Worm (Caenorhabditis elegans) whole organism, early embryonic: Measurements from ENCODE around the gene cyn-9.

Source experiments
- B0310.2 ChIP-seq: sonication (generic microtip); optimal IDR thresholded peaks from 2 replicates; lab custom pipeline; 2016; ENCODE audit warnings: mild to moderate bottlenecking, missing genetic modification characterization, missing compliant biosample characterization
- F13C5.2 ChIP-seq: sonication (generic microtip); optimal IDR thresholded peaks from 2 replicates; lab custom pipeline; 2017; ENCODE audit warnings: mild to moderate bottlenecking, missing genetic modification characterization, inconsistent platforms, missing compliant biosample characterization
- aly-1 ChIP-seq: sonication (generic microtip); optimal IDR thresholded peaks from 2 replicates; lab custom pipeline; 2016; ENCODE audit warnings: missing genetic modification characterization, missing compliant biosample characterization
- ama-1 ChIP-seq: fragments of 150-350 bp; optimal IDR thresholded peaks from 2 replicates; lab custom pipeline; 2014
- ceh-13 ChIP-seq: fragments of 200-800 bp; sonication (Bioruptor generic); optimal IDR thresholded peaks from 2 replicates; lab custom pipeline; 2018; ENCODE audit warnings: mild to moderate bottlenecking, missing genetic modification characterization, missing compliant biosample characterization
- ceh-36 ChIP-seq: sonication (generic microtip); optimal IDR thresholded peaks from 2 replicates; lab custom pipeline; 2016; ENCODE audit warnings: missing genetic modification characterization, inconsistent platforms, missing compliant biosample characterization
- ets-7 ChIP-seq: sonication (generic microtip); optimal IDR thresholded peaks from 2 replicates; lab custom pipeline; 2016; ENCODE audit warnings: missing genotype, missing genetic modification characterization, missing compliant biosample characterization
- flt-1 ChIP-seq: fragments of 200-800 bp; sonication (Bioruptor generic); IDR thresholded peaks from 2 replicates; pipeline ENCODE4 v1.3.6; 2022; ENCODE audit warnings: missing genetic modification characterization, missing compliant biosample characterization
- hmbx-1 ChIP-seq: sonication (generic microtip); optimal IDR thresholded peaks from 2 replicates; lab custom pipeline; 2016; ENCODE audit warnings: mild to moderate bottlenecking, missing genetic modification characterization, missing compliant biosample characterization
- hmg-4 ChIP-seq: fragments of 200-800 bp; sonication (Bioruptor generic); optimal IDR thresholded peaks from 2 replicates; lab custom pipeline; 2018; ENCODE audit warnings: mild to moderate bottlenecking, missing genetic modification characterization, missing compliant biosample characterization
- hnd-1 ChIP-seq: sonication (generic microtip); optimal IDR thresholded peaks from 2 replicates; lab custom pipeline; 2016; ENCODE audit warnings: missing genetic modification characterization, missing compliant biosample characterization
- pes-1 ChIP-seq: fragments of 200-800 bp; sonication (Bioruptor generic); IDR thresholded peaks from 2 replicates; pipeline ENCODE4 v1.3.6; 2022; ENCODE audit warnings: missing genetic modification reagents, missing genetic modification characterization, missing compliant biosample characterization
- scrt-1 ChIP-seq: fragments of 200-800 bp; sonication (Bioruptor generic); IDR thresholded peaks from 2 replicates; pipeline ENCODE4 v1.3.6; 2022; ENCODE audit warnings: missing genetic modification characterization, missing compliant biosample characterization
- sea-1 ChIP-seq: fragments of 200-800 bp; sonication (Bioruptor generic); conservative IDR thresholded peaks from 2 replicates; pipeline ENCODE4 v1.3.6; 2022; ENCODE audit warnings: missing genetic modification characterization, missing compliant biosample characterization
- tbx-11 ChIP-seq: fragments of 200-800 bp; sonication (Bioruptor generic); IDR thresholded peaks from 2 replicates; pipeline ENCODE4 v1.3.6; 2022; ENCODE audit warnings: missing genetic modification characterization, missing compliant biosample characterization
- tbx-37 ChIP-seq: fragments of 200-800 bp; sonication (Bioruptor generic); conservative IDR thresholded peaks from 2 replicates; pipeline ENCODE4 v1.3.6; 2022; ENCODE audit warnings: missing genetic modification reagents, missing genetic modification characterization, missing compliant biosample characterization
- tra-4 ChIP-seq: sonication (generic microtip); optimal IDR thresholded peaks from 2 replicates; lab custom pipeline; 2017; ENCODE audit warnings: missing genetic modification characterization, missing compliant biosample characterization

The cyn-9 gene

ce11 chrIII:3699275-3699674, at the start of gene cyn-9:
Gene cyn-9, minus strand, starts transcription at chrIII:3699640.
- TF ChIP-seq hmbx-1 (tag; lab: Kevin White, UChicago) (no peak), pes-1 (no peak), ceh-36 (tag; lab: Kevin White, UChicago) (no peak)

- TF ChIP-seq ceh-36 (tag; lab: Kevin White, UChicago) (no peak), ama-1 (lab: Kevin White, UChicago) (no peak), hmg-4 (GFP tag; lab: Kevin White, UChicago) (no peak), hmbx-1 (tag; lab: Kevin White, UChicago) (no peak), B0310.2 (tag; lab: Kevin White, UChicago) (no peak), hnd-1 (no peak)
Observed at ce11 chrIII:3745138-3745537, 45.7 kb upstream of the cyn-9 start, which contains the start of gene lin-48. Gene lin-48, plus strand, starts transcription at chrIII:3745438.

- TF ChIP-seq ceh-13 (no peak), sea-1 (GFP tag; lab: Robert Waterston, UW) (no peak), pes-1 (no peak)
Observed at ce11 chrIII:3743367-3743766, 43.9 kb upstream of the cyn-9 start.

DNA sequence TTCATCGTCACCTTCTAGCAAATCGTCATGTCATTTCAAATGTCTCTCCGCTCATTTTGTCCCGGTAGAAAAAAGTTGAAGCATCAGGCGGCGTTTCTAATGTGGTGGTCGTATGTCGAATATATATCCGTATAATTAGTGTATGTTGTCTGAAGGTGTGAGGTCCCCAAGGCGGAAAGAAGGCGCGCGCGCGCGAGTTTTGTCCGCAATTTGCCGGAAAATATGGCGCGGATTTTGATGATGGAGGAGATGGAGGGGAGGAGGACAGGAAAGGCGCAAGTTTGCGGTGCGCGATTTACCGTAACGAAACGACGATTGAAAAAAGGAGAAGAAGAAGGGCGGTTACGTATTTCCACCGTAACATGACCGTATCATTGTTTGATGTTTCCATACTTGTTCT, 42.6 kb upstream of the cyn-9 start:
- TF ChIP-seq tra-4 (no peak), flt-1 (GFP tag; lab: Robert Waterston, UW) (no peak)

ce11 chrIII:3738331-3738730, 38.9 kb upstream of the cyn-9 start:
- TF ChIP-seq ceh-36 (tag; lab: Kevin White, UChicago) (no peak), tbx-37 (no peak), B0310.2 (tag; lab: Kevin White, UChicago) (no peak), aly-1 (tag; lab: Kevin White, UChicago) (no peak), ets-7 (no peak), ceh-13 (no peak), hnd-1 (no peak), tbx-11 (no peak), hmbx-1 (tag; lab: Kevin White, UChicago) (no peak), hmg-4 (GFP tag; lab: Kevin White, UChicago) (no peak), ama-1 (lab: Kevin White, UChicago) (no peak), tra-4 (no peak), F13C5.2 (tag; lab: Kevin White, UChicago) (no peak), scrt-1 (GFP tag; lab: Robert Waterston, UW) (no peak), pes-1 (no peak), flt-1 (GFP tag; lab: Robert Waterston, UW) (no peak), sea-1 (GFP tag; lab: Robert Waterston, UW) (no peak)

ce11 chrIII:3737742-3738141, 38.3 kb upstream of the cyn-9 start:
- TF ChIP-seq tbx-11 = no peak
- TF ChIP-seq ets-7 = no peak
- no peak for TF ChIP-seq F13C5.2 (tag; lab: Kevin White, UChicago)
- TF ChIP-seq sea-1 (GFP tag; lab: Robert Waterston, UW) = no peak
- no peak for TF ChIP-seq tra-4
- TF ChIP-seq pes-1 = no peak
- no peak for TF ChIP-seq tbx-37
- no peak for TF ChIP-seq hnd-1
- no peak for TF ChIP-seq aly-1 (tag; lab: Kevin White, UChicago)

ce11 chrIII:3736302-3736701, 36.9 kb upstream of the cyn-9 start, which contains the start of gene F34D10.4:
Gene F34D10.4, plus strand, starts transcription at chrIII:3736602.
- TF ChIP-seq ama-1 (lab: Kevin White, UChicago) = no peak
- no peak for TF ChIP-seq B0310.2 (tag; lab: Kevin White, UChicago)
- no peak for TF ChIP-seq sea-1 (GFP tag; lab: Robert Waterston, UW)
- TF ChIP-seq hnd-1 = no peak
- TF ChIP-seq pes-1 = no peak
- TF ChIP-seq ceh-13 = no peak
- TF ChIP-seq F13C5.2 (tag; lab: Kevin White, UChicago) = no peak
- TF ChIP-seq hmg-4 (GFP tag; lab: Kevin White, UChicago) = no peak
- TF ChIP-seq tbx-11 = no peak
- no peak for TF ChIP-seq ceh-36 (tag; lab: Kevin White, UChicago)
- TF ChIP-seq hmbx-1 (tag; lab: Kevin White, UChicago) = no peak
- TF ChIP-seq tra-4 = no peak
- TF ChIP-seq tbx-37 = no peak
- no peak for TF ChIP-seq scrt-1 (GFP tag; lab: Robert Waterston, UW)
- no peak for TF ChIP-seq ets-7
- no peak for TF ChIP-seq aly-1 (tag; lab: Kevin White, UChicago)

ce11 chrIII:3735509-3736255, 36.2 kb upstream of the cyn-9 start:
- TF ChIP-seq sea-1 (GFP tag; lab: Robert Waterston, UW) (no peak), tbx-37 (no peak), tbx-11 (0 out of 2 replicates have a peak, but pooled peaks have one; percentile 24), aly-1 (tag; lab: Kevin White, UChicago) (no peak), hnd-1 (no peak)

ce11 chrIII:3734990-3735389, 35.5 kb upstream of the cyn-9 start, which contains the start of gene evl-18:
Gene evl-18, minus strand, starts transcription at chrIII:3735039.
- TF ChIP-seq hmg-4 (GFP tag; lab: Kevin White, UChicago) (no peak), sea-1 (GFP tag; lab: Robert Waterston, UW) (no peak), scrt-1 (GFP tag; lab: Robert Waterston, UW) (no peak), hmbx-1 (tag; lab: Kevin White, UChicago) (no peak), hnd-1 (no peak), F13C5.2 (tag; lab: Kevin White, UChicago) (no peak), aly-1 (tag; lab: Kevin White, UChicago) (no peak)
